Fruit fly (Drosophila melanogaster) whole organism, embryonic: ENCODE data around the gene CG14182.

Source experiments
- Ada2b ChIP-seq: fragments of 200-800 bp; sonication (Bioruptor generic); IDR thresholded peaks from 2 replicates; pipeline ENCODE4 v1.3.6; 2022; ENCODE audit warnings: missing biosample characterization, missing genetic modification characterization
- Aef1 ChIP-seq: fragments of 200-800 bp; sonication (Bioruptor generic); IDR thresholded peaks from 3 replicates; pipeline ENCODE4 v1.3.6; 2022; ENCODE audit warnings: missing biosample characterization, missing genetic modification characterization
- C15 ChIP-seq: fragments of 200-800 bp; sonication (Bioruptor generic); IDR thresholded peaks from 3 replicates; pipeline ENCODE4 v1.3.6; 2022; ENCODE audit warnings: missing biosample characterization, missing genetic modification characterization
- CG10431 ChIP-seq: fragments of 200-800 bp; sonication (Bioruptor generic); optimal IDR thresholded peaks from 3 replicates; lab custom pipeline; 2018; ENCODE audit warnings: missing biosample characterization, mild to moderate bottlenecking, missing genetic modification characterization
- CG10959 ChIP-seq: fragments of 200-800 bp; sonication (Bioruptor generic); IDR thresholded peaks from 2 replicates; pipeline ENCODE4 v1.3.6; 2022; ENCODE audit warnings: missing biosample characterization, missing genetic modification characterization
- CG11093 ChIP-seq: fragments of 200-800 bp; sonication (Bioruptor generic); IDR thresholded peaks from 3 replicates; pipeline ENCODE4 v1.3.6; 2022; ENCODE audit warnings: missing biosample characterization, missing genetic modification characterization
- CG11247 ChIP-seq: fragments of 200-800 bp; sonication (Bioruptor generic); IDR thresholded peaks from 2 replicates; pipeline ENCODE4 v1.3.6; 2022; ENCODE audit warnings: missing biosample characterization, missing genetic modification characterization
- CG12942 ChIP-seq: fragments of 200-800 bp; sonication (Bioruptor generic); optimal IDR thresholded peaks from 3 replicates; lab custom pipeline; 2016; ENCODE audit warnings: missing biosample characterization, missing genetic modification characterization
- CG13894 ChIP-seq: fragments of 200-800 bp; sonication (Bioruptor generic); optimal IDR thresholded peaks from 3 replicates; lab custom pipeline; 2018; ENCODE audit warnings: missing biosample characterization, mild to moderate bottlenecking, missing genetic modification characterization, moderate library complexity
- CG16863 ChIP-seq: fragments of 200-800 bp; sonication (Bioruptor generic); optimal IDR thresholded peaks from 3 replicates; lab custom pipeline; 2016; ENCODE audit warnings: missing biosample characterization, missing genetic modification characterization
- CG17829 ChIP-seq: fragments of 200-800 bp; optimal IDR thresholded peaks from 2 replicates; lab custom pipeline; 2019; ENCODE audit warnings: missing biosample characterization, mild to moderate bottlenecking, missing genetic modification characterization, moderate library complexity
- CG18619 ChIP-seq: fragments of 200-800 bp; sonication (Bioruptor generic); optimal IDR thresholded peaks from 3 replicates; lab custom pipeline; 2017; ENCODE audit warnings: missing biosample characterization, mild to moderate bottlenecking, missing genetic modification characterization
- CG2129 ChIP-seq: fragments of 200-800 bp; sonication (Bioruptor generic); IDR thresholded peaks from 2 replicates; pipeline ENCODE4 v1.3.6; 2022; ENCODE audit warnings: missing biosample characterization, missing genetic modification characterization; ENCODE audit not compliant: partially characterized antibody
- CG2889 ChIP-seq: fragments of 200-800 bp; sonication (Bioruptor generic); IDR thresholded peaks from 3 replicates; pipeline ENCODE4 v1.3.6; 2022; ENCODE audit warnings: missing biosample characterization, missing genetic modification characterization
- CG32532 ChIP-seq: fragments of 200-800 bp; sonication (Bioruptor generic); IDR thresholded peaks from 2 replicates; pipeline ENCODE4 v1.3.6; 2022; ENCODE audit warnings: missing biosample characterization, missing genetic modification characterization
- CG3838 ChIP-seq: fragments of 200-800 bp; sonication (Bioruptor generic); optimal IDR thresholded peaks from 3 replicates; lab custom pipeline; 2016; ENCODE audit warnings: missing biosample characterization, missing genetic modification characterization
- CG6272 ChIP-seq: fragments of 200-800 bp; sonication (Bioruptor generic); IDR thresholded peaks from 2 replicates; pipeline ENCODE4 v1.3.6; 2022; ENCODE audit warnings: missing biosample characterization, missing genetic modification characterization
- CG6813 ChIP-seq: fragments of 200-800 bp; sonication (Bioruptor generic); optimal IDR thresholded peaks from 2 replicates; lab custom pipeline; 2017; ENCODE audit warnings: missing biosample characterization, missing genetic modification characterization, mild to moderate bottlenecking, moderate library complexity, missing genetic modification reagents
- CG7556 ChIP-seq: fragments of 200-800 bp; sonication (Bioruptor generic); optimal IDR thresholded peaks from 2 replicates; lab custom pipeline; 2017; ENCODE audit warnings: missing biosample characterization, mild to moderate bottlenecking, missing genetic modification characterization
- CG8290 ChIP-seq, 3 experiments: fragments of 200-800 bp; sonication (Bioruptor generic); optimal IDR thresholded peaks; 2 replicates each; lab custom pipeline; 2016 to 2019; ENCODE audit warnings: missing biosample characterization in 3 of 3, missing genetic modification characterization in 3 of 3, mild to moderate bottlenecking in 2 of 3, moderate library complexity in 1 of 3
- CHES-1-like ChIP-seq: fragments of 200-800 bp; sonication (Bioruptor generic); optimal IDR thresholded peaks from 2 replicates; lab custom pipeline; 2016; ENCODE audit warnings: missing biosample characterization, missing genetic modification characterization
- ERR ChIP-seq: fragments of 200-800 bp; sonication (Bioruptor generic); optimal IDR thresholded peaks from 2 replicates; lab custom pipeline; 2016; ENCODE audit warnings: missing biosample characterization, missing genetic modification characterization
- Elba2 ChIP-seq: fragments of 200-800 bp; sonication (Bioruptor generic); optimal IDR thresholded peaks from 3 replicates; lab custom pipeline; 2016; ENCODE audit warnings: missing biosample characterization, missing genetic modification characterization
- Hr3 ChIP-seq: fragments of 200-800 bp; sonication (Bioruptor generic); optimal IDR thresholded peaks from 3 replicates; lab custom pipeline; 2016; ENCODE audit warnings: missing biosample characterization, missing genetic modification characterization
- Hr78 ChIP-seq, 2 experiments: fragments of 200-800 bp in 1 of 2; fragments of >200 bp in 1 of 2; sonication (Bioruptor generic) in 1 of 2; optimal IDR thresholded peaks; 2 replicates each; lab custom pipeline; 2017 to 2019; ENCODE audit warnings: missing biosample characterization in 2 of 2, missing genetic modification characterization in 2 of 2, mild to moderate bottlenecking in 1 of 2, moderate library complexity in 1 of 2
- Jarid2 ChIP-seq: fragments of 200-800 bp; sonication (Bioruptor generic); optimal IDR thresholded peaks from 3 replicates; lab custom pipeline; 2017; ENCODE audit warnings: mild to moderate bottlenecking, missing biosample characterization, missing genetic modification reagents, missing genetic modification characterization
- Lpt ChIP-seq: fragments of >200 bp; optimal IDR thresholded peaks from 2 replicates; lab custom pipeline; 2018; ENCODE audit warnings: missing biosample characterization, missing genetic modification characterization
- Sox100B ChIP-seq: fragments of 200-800 bp; sonication (Bioruptor generic); optimal IDR thresholded peaks from 3 replicates; lab custom pipeline; 2018; ENCODE audit warnings: missing biosample characterization, mild to moderate bottlenecking, missing genetic modification characterization
- Spps ChIP-seq: fragments of 200-800 bp; sonication (Bioruptor generic); optimal IDR thresholded peaks from 2 replicates; lab custom pipeline; 2018; ENCODE audit warnings: missing biosample characterization, mild to moderate bottlenecking, missing genetic modification characterization
- ara ChIP-seq: fragments of 200-800 bp; sonication (Bioruptor generic); IDR thresholded peaks from 2 replicates; pipeline ENCODE4 v1.3.6; 2022; ENCODE audit warnings: missing biosample characterization, missing genetic modification characterization
- ash1 ChIP-seq: fragments of 200-800 bp; sonication (Bioruptor generic); optimal IDR thresholded peaks from 2 replicates; lab custom pipeline; 2018; ENCODE audit warnings: missing biosample characterization, mild to moderate bottlenecking, missing genetic modification characterization
- caup ChIP-seq: fragments of 200-800 bp; sonication (Bioruptor generic); optimal IDR thresholded peaks from 3 replicates; lab custom pipeline; 2017; ENCODE audit warnings: missing biosample characterization, mild to moderate bottlenecking, missing genetic modification characterization, moderate library complexity; ENCODE audit not compliant: severe bottlenecking
- crc ChIP-seq: fragments of 200-800 bp; sonication (Bioruptor generic); optimal IDR thresholded peaks from 2 replicates; lab custom pipeline; 2016; ENCODE audit warnings: missing biosample characterization, missing genetic modification characterization
- eyg ChIP-seq: fragments of 200-800 bp; sonication (Bioruptor generic); optimal IDR thresholded peaks from 3 replicates; lab custom pipeline; 2016; ENCODE audit warnings: missing biosample characterization, missing genetic modification characterization
- fd102C ChIP-seq: fragments of 200-800 bp; sonication (Bioruptor generic); optimal IDR thresholded peaks from 2 replicates; lab custom pipeline; 2018; ENCODE audit warnings: missing biosample characterization, mild to moderate bottlenecking, missing genetic modification characterization, moderate library complexity
- fru ChIP-seq: fragments of >200 bp; optimal IDR thresholded peaks from 2 replicates; lab custom pipeline; 2017
- ham ChIP-seq: fragments of 200-800 bp; sonication (Bioruptor generic); IDR thresholded peaks from 2 replicates; pipeline ENCODE4 v1.3.6; 2022; ENCODE audit warnings: missing biosample characterization, missing genetic modification characterization
- hbn ChIP-seq: fragments of 200-800 bp; sonication (Bioruptor generic); IDR thresholded peaks from 2 replicates; pipeline ENCODE4 v1.3.6; 2022; ENCODE audit warnings: missing biosample characterization, missing genetic modification characterization; ENCODE audit not compliant: partially characterized antibody
- ind ChIP-seq: fragments of 200-800 bp; sonication (Bioruptor generic); optimal IDR thresholded peaks from 3 replicates; lab custom pipeline; 2016; ENCODE audit warnings: missing biosample characterization, missing genetic modification characterization
- pb ChIP-seq: fragments of 200-800 bp; sonication (Bioruptor generic); optimal IDR thresholded peaks from 3 replicates; lab custom pipeline; 2016; ENCODE audit warnings: missing biosample characterization, missing genetic modification characterization
- pho ChIP-seq: fragments of 200-800 bp; sonication (Bioruptor generic); optimal IDR thresholded peaks from 2 replicates; lab custom pipeline; 2016; ENCODE audit warnings: missing biosample characterization, missing genetic modification characterization
- psq ChIP-seq: fragments of 200-800 bp; sonication (Bioruptor generic); optimal IDR thresholded peaks from 2 replicates; lab custom pipeline; 2017; ENCODE audit warnings: missing biosample characterization, missing genetic modification characterization
- salm ChIP-seq: fragments of 200-800 bp; sonication (Bioruptor generic); optimal IDR thresholded peaks from 2 replicates; lab custom pipeline; 2018; ENCODE audit warnings: missing biosample characterization, mild to moderate bottlenecking, missing genetic modification characterization
- sim ChIP-seq: fragments of 200-800 bp; sonication (Bioruptor generic); IDR thresholded peaks from 2 replicates; pipeline ENCODE4 v1.3.6; 2022; ENCODE audit warnings: missing biosample characterization, missing genetic modification characterization
- tgo ChIP-seq: fragments of 200-800 bp; sonication (Bioruptor generic); IDR thresholded peaks from 3 replicates; pipeline ENCODE4 v1.3.6; 2022; ENCODE audit warnings: missing biosample characterization, missing genetic modification characterization
- tin ChIP-seq: fragments of 200-800 bp; sonication (Bioruptor generic); optimal IDR thresholded peaks from 3 replicates; lab custom pipeline; 2016; ENCODE audit warnings: missing biosample characterization, missing genetic modification characterization
- trh ChIP-seq: fragments of 200-800 bp; sonication (Bioruptor generic); optimal IDR thresholded peaks from 2 replicates; lab custom pipeline; 2016; ENCODE audit warnings: missing biosample characterization, missing genetic modification characterization
- wdn ChIP-seq: fragments of 200-800 bp; sonication (Bioruptor generic); IDR thresholded peaks from 2 replicates; pipeline ENCODE4 v1.3.6; 2022; ENCODE audit warnings: missing biosample characterization, missing genetic modification characterization
- z ChIP-seq: fragments of 200-800 bp; sonication (Bioruptor generic); IDR thresholded peaks from 3 replicates; pipeline ENCODE4 v1.3.6; 2022; ENCODE audit warnings: missing biosample characterization, missing genetic modification characterization

The CG14182 gene

DNA sequence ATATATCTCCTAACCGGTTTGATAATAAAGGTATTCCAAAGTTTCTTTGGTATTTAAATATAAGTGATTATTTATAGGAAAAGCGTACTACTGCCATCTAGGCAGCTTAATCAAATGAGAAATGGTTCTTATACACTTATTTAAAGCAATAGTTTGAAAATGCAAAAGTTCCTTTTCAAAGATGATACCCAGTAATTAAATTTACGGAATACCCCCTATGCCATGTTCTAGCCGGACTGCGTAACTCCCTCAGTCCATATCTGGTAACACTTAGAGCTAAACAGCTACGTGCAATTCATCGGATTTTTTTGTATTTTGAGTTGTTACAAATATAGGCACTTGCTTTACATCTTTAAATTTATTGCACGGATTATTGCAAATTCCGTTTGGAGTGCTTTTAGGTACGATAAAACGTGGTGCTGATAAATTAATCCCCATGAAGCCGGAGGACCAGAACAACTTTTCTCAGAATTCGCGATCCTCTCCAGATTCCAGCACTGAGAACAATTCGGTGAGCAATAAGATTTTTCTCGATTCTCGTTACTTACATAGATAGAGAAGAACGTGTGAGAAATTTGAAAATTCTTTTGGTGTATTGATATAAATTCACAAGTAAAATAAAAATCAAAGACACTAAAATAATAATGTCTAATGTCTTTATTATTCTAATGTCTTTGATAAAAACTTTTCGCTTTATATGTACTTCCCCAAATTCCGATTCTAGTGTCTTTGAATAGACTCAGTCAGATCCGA, 23.0 kb upstream of the CG14182 start, which contains the start of gene CG7668 (continued):
- TF ChIP-seq CG17829 (peak; percentile 93), eyg (GFP tag; lab: Kevin White, UChicago) (peak; percentile 58), CG10431 (GFP tag; lab: Kevin White, UChicago) (peak; percentile 71), psq (GFP tag; lab: Kevin White, UChicago) (peak; percentile 55), CG12942 (peak; percentile 86), pb (GFP tag; lab: Kevin White, UChicago) (peak; percentile 47), Ada2b (GFP tag; lab: Robert Waterston, UW) (peak; percentile 93), ash1 (no peak), Spps (tag; lab: Kevin White, UChicago) (peak; percentile 82), CG18619 (GFP tag; lab: Kevin White, UChicago) (peak; percentile 81), ara (GFP tag; lab: Robert Waterston, UW) (no peak; the same call in 1 of the 2 replicates), CG11093 (peak; percentile 73; the same call in 2 of the 3 replicates), CG11247 (GFP tag; lab: Robert Waterston, UW) (peak; percentile 77; the same call in 1 of the 2 replicates), tgo (peak; percentile 87), CG6272 (no peak), CG7556 (GFP tag; lab: Kevin White, UChicago) (peak; percentile 84), Elba2 (GFP tag; lab: Kevin White, UChicago) (peak; percentile 83), crc (GFP tag; lab: Kevin White, UChicago) (peak; percentile 69), CG2129 (GFP tag; lab: Robert Waterston, UW) (no peak), caup (peak; percentile 91), Lpt (GFP tag; lab: Kevin White, UChicago) (no peak), ind (GFP tag; lab: Kevin White, UChicago) (peak; percentile 89), Aef1 (GFP tag; lab: Robert Waterston, UW) (peak; percentile 77), CG6813 (GFP tag; lab: Kevin White, UChicago) (peak; percentile 75), fru (no peak), sim (GFP tag; lab: Robert Waterston, UW) (peak; percentile 90), ERR (GFP tag; lab: Kevin White, UChicago) (peak; percentile 65), ham (GFP tag; lab: Robert Waterston, UW) (no peak), salm (tag; lab: Kevin White, UChicago) (peak; percentile 89), CG13894 (peak; percentile 92), C15 (GFP tag; lab: Robert Waterston, UW) (peak; percentile 79; the same call in 1 of the 3 replicates), CG16863 (peak; percentile 88), trh (peak; percentile 82), wdn (GFP tag; lab: Robert Waterston, UW) (peak; percentile 86; the same call in 1 of the 2 replicates), Hr3 (GFP tag; lab: Kevin White, UChicago) (peak; percentile 81), fd102C (peak; percentile 50), Jarid2 (GFP tag; lab: Kevin White, UChicago) (peak; percentile 25), CG2889 (peak; percentile 83), Hr78 (GFP tag; optimal IDR thresholded peaks at IDR 0.05; lab: Kevin White, UChicago) (no peak), pho (peak; percentile 89), CG8290 (GFP tag; optimal IDR thresholded peaks at IDR 0.05; lab: Kevin White, UChicago) (peak; percentile 85), CG8290 (tag; optimal IDR thresholded peaks at IDR 0.05; lab: Kevin White, UChicago) (peak in 1 of 2 experiments; percentile 90), CG3838 (GFP tag; lab: Kevin White, UChicago) (peak; percentile 41), hbn (GFP tag; lab: Robert Waterston, UW) (no peak), z (GFP tag; lab: Robert Waterston, UW) (peak; percentile 55; the same call in 1 of the 3 replicates), tin (GFP tag; lab: Kevin White, UChicago) (peak; percentile 87), CHES-1-like (peak; percentile 84), CG32532 (peak; percentile 94), CG10959 (no peak; the same call in 1 of the 2 replicates), Sox100B (GFP tag; lab: Kevin White, UChicago) (peak; percentile 83)
